Fruit fly (Drosophila melanogaster) whole organism, wandering third instar larva: ENCODE data around the gene qjt.

Experiments
- Abd-B ChIP-seq: fragments of >200 bp; optimal IDR thresholded peaks from 2 replicates; lab custom pipeline; 2017; ENCODE audit warnings: missing biosample characterization, missing genetic modification characterization
- CG32264 ChIP-seq: fragments of 200-800 bp; sonication (Bioruptor generic); optimal IDR thresholded peaks from 2 replicates; lab custom pipeline; 2016; ENCODE audit warnings: missing biosample characterization, missing genetic modification characterization
- CG9705 ChIP-seq: fragments of 200-800 bp; sonication (Bioruptor generic); optimal IDR thresholded peaks from 2 replicates; lab custom pipeline; 2018; ENCODE audit warnings: missing biosample characterization, mild to moderate bottlenecking, missing genetic modification characterization
- CrebA ChIP-seq: fragments of 200-800 bp; sonication (Bioruptor generic); optimal IDR thresholded peaks from 2 replicates; lab custom pipeline; 2016; ENCODE audit warnings: missing biosample characterization, mild to moderate bottlenecking, missing genetic modification characterization, borderline replicate concordance
- Dfd ChIP-seq: fragments of >200 bp; optimal IDR thresholded peaks from 2 replicates; lab custom pipeline; 2017; ENCODE audit warnings: missing biosample characterization, missing genetic modification characterization
- Dif ChIP-seq: fragments of 200-275, 200-300 bp; sonication (Bioruptor generic); optimal IDR thresholded peaks from 2 replicates; lab custom pipeline; 2018; ENCODE audit warnings: missing biosample characterization, missing genetic modification characterization; ENCODE audit not compliant: partially characterized antibody
- GATAd ChIP-seq: sonication (Bioruptor generic); optimal IDR thresholded peaks from 2 replicates; lab custom pipeline; 2016; ENCODE audit warnings: missing biosample characterization, missing genetic modification characterization
- HLH106 ChIP-seq: fragments of 200-800 bp; optimal IDR thresholded peaks from 3 replicates; lab custom pipeline; 2019; ENCODE audit warnings: missing biosample characterization, mild to moderate bottlenecking, missing genetic modification characterization, moderate library complexity
- Hnf4 ChIP-seq: fragments of 200-800 bp; sonication (Bioruptor generic); optimal IDR thresholded peaks from 2 replicates; lab custom pipeline; 2016; ENCODE audit warnings: missing biosample characterization, mild to moderate bottlenecking, missing genetic modification characterization
- Hr78 ChIP-seq: fragments of >200 bp; optimal IDR thresholded peaks from 2 replicates; lab custom pipeline; 2017; ENCODE audit warnings: missing biosample characterization, missing genetic modification characterization
- Hr83 ChIP-seq: fragments of 200-300 bp; sonication (Bioruptor generic); optimal IDR thresholded peaks from 2 replicates; lab custom pipeline; 2016; ENCODE audit warnings: missing biosample characterization, mild to moderate bottlenecking, missing genetic modification characterization, moderate library complexity; ENCODE audit not compliant: poor library complexity, severe bottlenecking
- Jra ChIP-seq: sonication (Bioruptor generic); optimal IDR thresholded peaks from 2 replicates; lab custom pipeline; 2016; ENCODE audit warnings: missing biosample characterization, missing genetic modification characterization
- Mio ChIP-seq: sonication (Bioruptor generic); optimal IDR thresholded peaks from 2 replicates; lab custom pipeline; 2016; ENCODE audit warnings: missing biosample characterization, missing genetic modification characterization
- Myc ChIP-seq: fragments of >200 bp; optimal IDR thresholded peaks from 2 replicates; lab custom pipeline; 2017
- N ChIP-seq: fragments of >200 bp; optimal IDR thresholded peaks from 2 replicates; lab custom pipeline; 2018; ENCODE audit warnings: missing biosample characterization, missing external identifiers, missing genetic modification characterization
- OdsH ChIP-seq: fragments of 200-800 bp; sonication (Bioruptor generic); optimal IDR thresholded peaks from 2 replicates; lab custom pipeline; 2016; ENCODE audit warnings: missing biosample characterization, mild to moderate bottlenecking, missing genetic modification characterization
- Rel ChIP-seq, 2 experiments: fragments of 200-800 bp; sonication (Bioruptor generic) in 1 of 2; optimal IDR thresholded peaks; 2 replicates in 1 of 2; 3 replicates in 1 of 2; lab custom pipeline; 2016 to 2019; ENCODE audit warnings: mild to moderate bottlenecking in 2 of 2, missing biosample characterization in 2 of 2, missing genetic modification characterization in 2 of 2, moderate library complexity in 1 of 2
- Sp1 ChIP-seq: fragments of 200-800 bp; sonication (Bioruptor generic); optimal IDR thresholded peaks from 3 replicates; lab custom pipeline; 2019; ENCODE audit warnings: missing biosample characterization, mild to moderate bottlenecking, missing genetic modification characterization, moderate library complexity
- Vsx2 ChIP-seq: fragments of 200-300, 225-300 bp; sonication (Bioruptor generic); optimal IDR thresholded peaks from 2 replicates; lab custom pipeline; 2018; ENCODE audit warnings: missing biosample characterization, missing genetic modification characterization; ENCODE audit not compliant: partially characterized antibody
- br ChIP-seq: fragments of 200-800 bp; sonication (Bioruptor generic); optimal IDR thresholded peaks from 2 replicates; lab custom pipeline; 2016; ENCODE audit warnings: missing biosample characterization, missing genetic modification characterization
- brk ChIP-seq: fragments of 200-800 bp; sonication (Bioruptor generic); optimal IDR thresholded peaks from 2 replicates; lab custom pipeline; 2016; ENCODE audit warnings: missing biosample characterization, mild to moderate bottlenecking, missing genetic modification characterization
- dl ChIP-seq, 2 experiments: fragments of 175-275, 200-275 bp in 1 of 2; fragments of 200-275 bp in 1 of 2; sonication (Bioruptor generic); optimal IDR thresholded peaks; lab custom pipeline; 2018; ENCODE audit warnings: mild to moderate bottlenecking in 2 of 2, missing biosample characterization in 2 of 2, missing genetic modification characterization in 2 of 2, moderate library complexity in 2 of 2; ENCODE audit not compliant: partially characterized antibody in 2 of 2, insufficient read depth in 1 of 2
- dmrt93B ChIP-seq: fragments of 200-800 bp; sonication (Bioruptor generic); optimal IDR thresholded peaks from 2 replicates; lab custom pipeline; 2018; ENCODE audit warnings: missing biosample characterization, mild to moderate bottlenecking, missing genetic modification characterization
- dsf ChIP-seq: sonication (Bioruptor generic); optimal IDR thresholded peaks from 2 replicates; lab custom pipeline; 2016; ENCODE audit warnings: missing biosample characterization, missing genetic modification characterization, borderline replicate concordance
- ey ChIP-seq: fragments of 200-800 bp; sonication (Bioruptor generic); optimal IDR thresholded peaks from 2 replicates; lab custom pipeline; 2016; ENCODE audit warnings: missing biosample characterization, missing genetic modification characterization
- foxo ChIP-seq, 2 experiments: fragments of 200-800 bp; sonication (Bioruptor generic); optimal IDR thresholded peaks; 2 replicates in 1 of 2; 3 replicates in 1 of 2; lab custom pipeline; 2016 to 2017; ENCODE audit warnings: missing biosample characterization in 2 of 2, missing genetic modification characterization in 2 of 2
- fru ChIP-seq: fragments of 200-800 bp; sonication (Bioruptor generic); optimal IDR thresholded peaks from 3 replicates; lab custom pipeline; 2016; ENCODE audit warnings: missing biosample characterization, mild to moderate bottlenecking, missing genetic modification characterization
- h ChIP-seq: fragments of 200-800 bp; sonication (Bioruptor generic); optimal IDR thresholded peaks from 3 replicates; lab custom pipeline; 2016; ENCODE audit warnings: missing biosample characterization, mild to moderate bottlenecking, missing genetic modification characterization
- jim ChIP-seq: fragments of 175-275, 200-325 bp; sonication (Bioruptor generic); optimal IDR thresholded peaks from 2 replicates; lab custom pipeline; 2016; ENCODE audit warnings: missing biosample characterization, mild to moderate bottlenecking, missing genetic modification characterization
- lola ChIP-seq: fragments of >200 bp; optimal IDR thresholded peaks from 2 replicates; lab custom pipeline; 2017; ENCODE audit warnings: missing biosample characterization, missing genetic modification characterization
- pan ChIP-seq: fragments of >200 bp; optimal IDR thresholded peaks from 2 replicates; lab custom pipeline; 2017
- psq ChIP-seq: fragments of 200-800 bp; sonication (Bioruptor generic); optimal IDR thresholded peaks from 3 replicates; lab custom pipeline; 2017; ENCODE audit warnings: missing biosample characterization, mild to moderate bottlenecking, missing genetic modification characterization, moderate library complexity
- rgr ChIP-seq: fragments of 200-800 bp; sonication (Bioruptor generic); optimal IDR thresholded peaks from 3 replicates; lab custom pipeline; 2016; ENCODE audit warnings: missing biosample characterization, mild to moderate bottlenecking, missing genetic modification characterization
- sage ChIP-seq: fragments of 200-800 bp; sonication (Bioruptor generic); optimal IDR thresholded peaks from 2 replicates; lab custom pipeline; 2016; ENCODE audit warnings: missing biosample characterization, mild to moderate bottlenecking, missing genetic modification characterization
- sv ChIP-seq: fragments of 200-800 bp; sonication (Bioruptor generic); optimal IDR thresholded peaks from 3 replicates; lab custom pipeline; 2016; ENCODE audit warnings: missing biosample characterization, missing genetic modification characterization
- tai ChIP-seq: sonication (Bioruptor generic); optimal IDR thresholded peaks from 2 replicates; lab custom pipeline; 2016; ENCODE audit warnings: missing biosample characterization, missing genetic modification characterization
- usp ChIP-seq: fragments of >200 bp; optimal IDR thresholded peaks from 2 replicates; lab custom pipeline; 2017; ENCODE audit warnings: missing biosample characterization, missing genetic modification characterization
- woc ChIP-seq: sonication (Bioruptor generic); optimal IDR thresholded peaks from 2 replicates; lab custom pipeline; 2016; ENCODE audit warnings: missing biosample characterization, mild to moderate bottlenecking, missing genetic modification characterization

The qjt gene

dm6 chr3L:17513492-17513891 lies 34.6 kb downstream of the qjt start:
- TF ChIP-seq rgr (GFP tag; lab: Kevin White, UChicago) = no peak
- no peak for TF ChIP-seq CG32264 (GFP tag; lab: Kevin White, UChicago)
- no peak for TF ChIP-seq jim (GFP tag; lab: Kevin White, UChicago)
- TF ChIP-seq Hr83 (GFP tag; lab: Kevin White, UChicago) = no peak
- TF ChIP-seq dl (GFP tag; optimal IDR thresholded peaks at IDR 0.05; lab: Kevin White, UChicago; ENCODE audit: insufficient read depth in 1 of 2, partially characterized antibody in 2 of 2) = no peak
- no peak for TF ChIP-seq HLH106
- TF ChIP-seq Hr78 (GFP tag; lab: Kevin White, UChicago) = no peak
- no peak for TF ChIP-seq CG9705
- TF ChIP-seq sv (GFP tag; lab: Kevin White, UChicago) = no peak
- no peak for TF ChIP-seq OdsH (GFP tag; lab: Kevin White, UChicago)
- no peak for TF ChIP-seq GATAd (GFP tag; lab: Kevin White, UChicago)
- no peak for TF ChIP-seq pan (lab: Kevin White, UChicago)
- no peak for TF ChIP-seq dsf (GFP tag; lab: Kevin White, UChicago)
- TF ChIP-seq tai (GFP tag; lab: Kevin White, UChicago) = no peak
- TF ChIP-seq Mio (GFP tag; lab: Kevin White, UChicago) = no peak
- TF ChIP-seq Vsx2 (GFP tag; lab: Kevin White, UChicago) = no peak
- no peak for TF ChIP-seq Dfd (GFP tag; lab: Kevin White, UChicago)

DNA sequence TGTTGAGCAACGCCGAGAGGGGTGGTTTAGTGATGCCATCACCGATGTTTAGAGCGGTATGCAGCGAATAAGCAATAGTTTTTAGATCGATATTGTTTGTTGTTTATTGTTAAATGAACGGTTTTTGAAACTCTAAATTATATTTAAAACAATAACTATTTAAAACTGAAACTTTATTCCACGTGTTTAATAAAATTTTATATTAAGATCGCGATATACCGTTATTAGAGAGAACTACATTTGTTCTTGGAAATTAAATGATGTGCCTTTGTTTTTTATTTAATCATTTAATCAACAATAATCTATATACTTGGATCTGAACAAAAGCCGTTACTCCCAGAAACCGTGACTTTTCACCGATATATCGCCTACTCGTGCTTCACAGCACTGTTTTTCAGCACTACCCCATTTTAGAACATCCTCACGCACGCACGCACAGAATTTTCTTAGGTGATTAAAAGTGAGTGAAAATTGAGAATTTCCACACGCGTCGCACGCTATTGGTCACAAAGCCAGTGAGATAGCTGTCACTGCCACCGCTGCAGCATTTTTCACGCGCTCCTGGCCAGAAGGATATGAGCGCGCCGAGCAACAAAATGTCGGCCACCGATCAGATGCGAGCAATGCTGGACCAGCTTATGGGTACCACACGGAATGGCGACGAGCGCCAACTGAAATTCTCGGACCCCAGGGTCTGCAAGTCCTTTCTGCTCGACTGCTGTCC lies 35.2 kb downstream of the qjt start, which contains the start of the genes U4-U6-60K and CG7564:
U4-U6-60K (minus strand) TSS at position 20 of the 724 bp plus-strand sequence.
CG7564 (plus strand) TSS at position 406 of the 724 bp plus-strand sequence.
- TF ChIP-seq CrebA (GFP tag; lab: Kevin White, UChicago) = no peak
- peak; percentile 79 for TF ChIP-seq rgr (GFP tag; lab: Kevin White, UChicago)
- TF ChIP-seq h (GFP tag; lab: Kevin White, UChicago) = peak; percentile 69
- TF ChIP-seq GATAd (GFP tag; lab: Kevin White, UChicago) = peak; percentile 46
- TF ChIP-seq Hr78 (GFP tag; lab: Kevin White, UChicago) = no peak
- no peak for TF ChIP-seq tai (GFP tag; lab: Kevin White, UChicago)
- TF ChIP-seq dl (GFP tag; optimal IDR thresholded peaks at IDR 0.05; lab: Kevin White, UChicago; ENCODE audit: insufficient read depth in 1 of 2, partially characterized antibody in 2 of 2) = no peak
- TF ChIP-seq CG9705 = peak; percentile 59
- TF ChIP-seq br = peak; percentile 45
- TF ChIP-seq Hr83 (GFP tag; lab: Kevin White, UChicago) = peak; percentile 52
- TF ChIP-seq foxo (GFP tag; optimal IDR thresholded peaks at IDR 0.05; lab: Kevin White, UChicago) = peak in 1 of 2 experiments; percentile 74
- no peak for TF ChIP-seq pan (lab: Kevin White, UChicago)
- no peak for TF ChIP-seq jim (GFP tag; lab: Kevin White, UChicago)
- TF ChIP-seq psq = peak; percentile 67
- no peak for TF ChIP-seq Mio (GFP tag; lab: Kevin White, UChicago)
- TF ChIP-seq Jra (GFP tag; lab: Kevin White, UChicago) = peak; percentile 69
- no peak for TF ChIP-seq Dif
- peak; percentile 88 for TF ChIP-seq Myc (lab: Kevin White, UChicago)
- TF ChIP-seq Abd-B (GFP tag; lab: Kevin White, UChicago) = no peak
- peak; percentile 70 for TF ChIP-seq dmrt93B (GFP tag; lab: Kevin White, UChicago)
- TF ChIP-seq CG32264 (GFP tag; lab: Kevin White, UChicago) = peak; percentile 57
- peak; percentile 62 for TF ChIP-seq HLH106
- peak; percentile 74 for TF ChIP-seq dsf (GFP tag; lab: Kevin White, UChicago)
- peak; percentile 78 for TF ChIP-seq woc (GFP tag; lab: Kevin White, UChicago)
- peak; percentile 40 for TF ChIP-seq fru (GFP tag; lab: Kevin White, UChicago)
- no peak for TF ChIP-seq Rel (GFP tag; optimal IDR thresholded peaks at IDR 0.05; lab: Kevin White, UChicago)
- TF ChIP-seq Rel (tag; optimal IDR thresholded peaks at IDR 0.05; lab: Kevin White, UChicago) = no peak
- no peak for TF ChIP-seq usp (GFP tag; lab: Kevin White, UChicago)
- TF ChIP-seq OdsH (GFP tag; lab: Kevin White, UChicago) = peak; percentile 46
- TF ChIP-seq brk (GFP tag; lab: Kevin White, UChicago) = no peak
- TF ChIP-seq lola (GFP tag; lab: Kevin White, UChicago) = no peak
- peak; percentile 73 for TF ChIP-seq sv (GFP tag; lab: Kevin White, UChicago)
- no peak for TF ChIP-seq Dfd (GFP tag; lab: Kevin White, UChicago)
- TF ChIP-seq Sp1 (GFP tag; lab: Kevin White, UChicago) = peak; percentile 61
- TF ChIP-seq Vsx2 (GFP tag; lab: Kevin White, UChicago) = no peak
- TF ChIP-seq sage (GFP tag; lab: Kevin White, UChicago) = no peak
- TF ChIP-seq N (GFP tag; lab: Kevin White, UChicago) = no peak
- TF ChIP-seq Hnf4 = no peak
- peak; percentile 44 for TF ChIP-seq ey (GFP tag; lab: Kevin White, UChicago)
